Worm (Caenorhabditis elegans) whole organism, L2 larva: ENCODE measurements around the gene ZK228.4.

ENCODE experiments used
- C34F6.9 ChIP-seq: fragments of 150-350 bp; optimal IDR thresholded peaks from 2 replicates; lab custom pipeline; 2014; ENCODE audit warnings: missing biosample characterization, missing genetic modification characterization
- lin-13 ChIP-seq: fragments of 150-350 bp; optimal IDR thresholded peaks from 2 replicates; lab custom pipeline; 2014; ENCODE audit warnings: missing biosample characterization, missing genetic modification reagents, missing genetic modification characterization
- sem-4 ChIP-seq: fragments of 150-350 bp; optimal IDR thresholded peaks from 2 replicates; lab custom pipeline; 2014; ENCODE audit warnings: missing biosample characterization, missing genetic modification reagents, missing genetic modification characterization
- unc-39 ChIP-seq: fragments of 150-350 bp; optimal IDR thresholded peaks from 2 replicates; lab custom pipeline; 2014; ENCODE audit warnings: missing biosample characterization, missing genetic modification characterization

- TF ChIP-seq sem-4 (tag; lab: Kevin White, UChicago) (no peak), lin-13 (GFP tag; lab: Kevin White, UChicago) (no peak), unc-39 (tag; lab: Kevin White, UChicago) (no peak), C34F6.9 (tag; lab: Kevin White, UChicago) (no peak)
These were observed 13.5 kb downstream of the ZK228.4 start, which contains the start of gene srh-179 for ce11 chrV:18476090-18476489.
